Worm (Caenorhabditis elegans) whole organism, young adult: ENCODE results near the gene F56B6.6.

Experiments
- B0035.1 ChIP-seq: sonication (generic microtip); optimal IDR thresholded peaks from 2 replicates; lab custom pipeline; 2016; ENCODE audit warnings: missing genetic modification characterization, mild to moderate bottlenecking, missing compliant biosample characterization, missing genotype, missing genetic modification reagents
- C06A6.2 ChIP-seq: fragments of 200-800 bp; sonication (Bioruptor generic); conservative IDR thresholded peaks from 2 replicates; pipeline ENCODE4 v1.3.6; 2022; ENCODE audit warnings: missing genetic modification characterization, missing compliant biosample characterization
- D2030.7 ChIP-seq: fragments of 200-800 bp; sonication (Bioruptor generic); IDR thresholded peaks from 2 replicates; pipeline ENCODE4 v1.3.6; 2022; ENCODE audit warnings: missing genetic modification reagents, missing genetic modification characterization, missing compliant biosample characterization
- F33H1.4 ChIP-seq: fragments of 200-800 bp; sonication (Bioruptor generic); IDR thresholded peaks from 2 replicates; pipeline ENCODE4 v1.3.6; 2022; ENCODE audit warnings: missing genetic modification reagents, missing genetic modification characterization, missing compliant biosample characterization
- F37B4.10 ChIP-seq: fragments of 200-800 bp; sonication (Bioruptor generic); IDR thresholded peaks from 2 replicates; pipeline ENCODE4 v1.3.6; 2022; ENCODE audit warnings: missing genetic modification characterization, missing compliant biosample characterization
- F49E8.2 ChIP-seq: sonication (generic microtip); optimal IDR thresholded peaks from 3 replicates; lab custom pipeline; 2017; ENCODE audit warnings: missing genetic modification characterization, mild to moderate bottlenecking, missing compliant biosample characterization, antibody characterized with exemption, moderate library complexity; ENCODE audit not compliant: insufficient read depth
- K11D2.4 ChIP-seq: fragments of 200-800 bp; sonication (Bioruptor generic); IDR thresholded peaks from 2 replicates; pipeline ENCODE4 v1.3.6; 2022; ENCODE audit warnings: missing genetic modification reagents, missing genetic modification characterization, missing compliant biosample characterization
- ZK185.1 ChIP-seq: sonication (generic microtip); optimal IDR thresholded peaks from 2 replicates; lab custom pipeline; 2016; ENCODE audit warnings: mild to moderate bottlenecking, missing genetic modification characterization, missing compliant biosample characterization; ENCODE audit not compliant: poor library complexity, severe bottlenecking
- aptf-2 ChIP-seq: fragments of 200-800 bp; sonication (Bioruptor generic); conservative IDR thresholded peaks from 2 replicates; pipeline ENCODE4 v1.3.6; 2022; ENCODE audit warnings: missing genetic modification reagents, missing genetic modification characterization, missing compliant biosample characterization
- atf-7 ChIP-seq: sonication (generic microtip); optimal IDR thresholded peaks from 2 replicates; lab custom pipeline; 2017; ENCODE audit warnings: mild to moderate bottlenecking, missing genetic modification characterization, missing compliant biosample characterization
- bed-1 ChIP-seq: fragments of 200-800 bp; sonication (Bioruptor generic); IDR thresholded peaks from 2 replicates; pipeline ENCODE4 v1.3.6; 2022; ENCODE audit warnings: missing genetic modification reagents, missing genetic modification characterization, missing compliant biosample characterization
- bed-2 ChIP-seq: fragments of 200-800 bp; sonication (Bioruptor generic); IDR thresholded peaks from 2 replicates; pipeline ENCODE4 v1.3.6; 2022; ENCODE audit warnings: missing genetic modification reagents, missing genetic modification characterization, missing compliant biosample characterization
- die-1 ChIP-seq: sonication (generic microtip); optimal IDR thresholded peaks from 2 replicates; lab custom pipeline; 2016; ENCODE audit warnings: missing genotype, mild to moderate bottlenecking, missing genetic modification characterization, missing compliant biosample characterization
- hmg-1.2 ChIP-seq: fragments of 200-800 bp; sonication (Bioruptor generic); IDR thresholded peaks from 2 replicates; pipeline ENCODE4 v1.3.6; 2022; ENCODE audit warnings: missing genetic modification reagents, missing genetic modification characterization, missing compliant biosample characterization
- hmg-20 ChIP-seq: fragments of 200-800 bp; sonication (Bioruptor generic); IDR thresholded peaks from 2 replicates; pipeline ENCODE4 v1.3.6; 2022; ENCODE audit warnings: missing genetic modification reagents, missing genetic modification characterization, missing compliant biosample characterization
- let-526 ChIP-seq: fragments of 200-800 bp; sonication (Bioruptor generic); IDR thresholded peaks from 2 replicates; pipeline ENCODE4 v1.3.6; 2022; ENCODE audit warnings: missing genetic modification reagents, missing genetic modification characterization, missing compliant biosample characterization
- let-607 ChIP-seq, 2 experiments: fragments of 200-800 bp in 1 of 2; sonication (Bioruptor generic) in 1 of 2; sonication (generic microtip) in 1 of 2; optimal IDR thresholded peaks; 2 replicates each; lab custom pipeline; 2016 to 2018; ENCODE audit warnings: mild to moderate bottlenecking in 2 of 2, missing compliant biosample characterization in 2 of 2, missing genetic modification characterization in 2 of 2, moderate library complexity in 2 of 2, missing genotype in 1 of 2
- lin-26 ChIP-seq: fragments of 200-800 bp; sonication (Bioruptor generic); IDR thresholded peaks from 2 replicates; pipeline ENCODE4 v1.3.6; 2022; ENCODE audit warnings: missing genetic modification reagents, missing genetic modification characterization, missing compliant biosample characterization
- lin-40 ChIP-seq: sonication (generic microtip); optimal IDR thresholded peaks from 2 replicates; lab custom pipeline; 2016; ENCODE audit warnings: missing genetic modification characterization, mild to moderate bottlenecking, missing compliant biosample characterization, missing genotype, missing genetic modification reagents
- lsy-27 ChIP-seq: sonication (generic microtip); optimal IDR thresholded peaks from 2 replicates; lab custom pipeline; 2017; ENCODE audit warnings: missing genetic modification characterization, mild to moderate bottlenecking, missing compliant biosample characterization, antibody characterized with exemption, missing genotype, borderline replicate concordance; ENCODE audit not compliant: insufficient read depth
- madf-8 ChIP-seq: fragments of 200-800 bp; sonication (Bioruptor generic); conservative IDR thresholded peaks from 2 replicates; pipeline ENCODE4 v1.3.6; 2022; ENCODE audit warnings: missing genetic modification reagents, missing genetic modification characterization, missing compliant biosample characterization
- mxl-1 ChIP-seq: sonication (generic microtip); optimal IDR thresholded peaks from 2 replicates; lab custom pipeline; 2016; ENCODE audit warnings: missing genetic modification characterization, missing compliant biosample characterization
- nfya-1 ChIP-seq: sonication (generic microtip); optimal IDR thresholded peaks from 2 replicates; lab custom pipeline; 2017; ENCODE audit warnings: antibody characterized with exemption, missing compliant biosample characterization, missing genetic modification characterization, borderline replicate concordance; ENCODE audit not compliant: insufficient read depth
- nfya-2 ChIP-seq: fragments of 200-800 bp; sonication (Bioruptor generic); IDR thresholded peaks from 2 replicates; pipeline ENCODE4 v1.3.6; 2022; ENCODE audit warnings: missing genetic modification reagents, missing genetic modification characterization, missing compliant biosample characterization
- nhr-179 ChIP-seq: sonication (generic microtip); optimal IDR thresholded peaks from 2 replicates; lab custom pipeline; 2016; ENCODE audit warnings: mild to moderate bottlenecking, missing genetic modification characterization, missing compliant biosample characterization
- nhr-27 ChIP-seq: fragments of 200-800 bp; sonication (Bioruptor generic); optimal IDR thresholded peaks from 2 replicates; lab custom pipeline; 2018; ENCODE audit warnings: mild to moderate bottlenecking, missing genetic modification characterization, moderate library complexity, missing compliant biosample characterization
- nhr-80 ChIP-seq: sonication (generic microtip); optimal IDR thresholded peaks from 2 replicates; lab custom pipeline; 2016; ENCODE audit warnings: missing genetic modification characterization, missing compliant biosample characterization
- nhr-90 ChIP-seq: sonication (generic microtip); optimal IDR thresholded peaks from 2 replicates; lab custom pipeline; 2016; ENCODE audit warnings: missing genotype, mild to moderate bottlenecking, missing genetic modification characterization, missing compliant biosample characterization
- rcor-1 ChIP-seq: fragments of 200-800 bp; sonication (Bioruptor generic); IDR thresholded peaks from 2 replicates; pipeline ENCODE4 v1.3.6; 2022; ENCODE audit warnings: missing genetic modification reagents, missing genetic modification characterization, missing compliant biosample characterization
- repo-1 ChIP-seq: sonication (generic microtip); optimal IDR thresholded peaks from 2 replicates; lab custom pipeline; 2017; ENCODE audit warnings: mild to moderate bottlenecking, missing genetic modification characterization, missing compliant biosample characterization
- sdz-38 ChIP-seq: sonication (generic microtip); optimal IDR thresholded peaks from 2 replicates; lab custom pipeline; 2016; ENCODE audit warnings: missing genotype, missing genetic modification characterization, missing compliant biosample characterization
- sea-2 ChIP-seq: fragments of 200-800 bp; sonication (Bioruptor generic); IDR thresholded peaks from 2 replicates; pipeline ENCODE4 v1.3.6; 2022; ENCODE audit warnings: missing genetic modification characterization, missing compliant biosample characterization
- snpc-3.4 ChIP-seq: sonication (generic microtip); optimal IDR thresholded peaks from 2 replicates; lab custom pipeline; 2017; ENCODE audit warnings: missing genetic modification characterization, mild to moderate bottlenecking, missing compliant biosample characterization, antibody characterized with exemption, moderate library complexity, missing genotype, missing genetic modification reagents
- zim-3 ChIP-seq: sonication (generic microtip); optimal IDR thresholded peaks from 2 replicates; lab custom pipeline; 2017; ENCODE audit warnings: mild to moderate bottlenecking, missing genetic modification characterization, moderate library complexity, missing compliant biosample characterization
- ztf-18 ChIP-seq: sonication (generic microtip); optimal IDR thresholded peaks from 2 replicates; lab custom pipeline; 2016; ENCODE audit warnings: missing genotype, mild to moderate bottlenecking, missing genetic modification characterization, missing compliant biosample characterization
- ztf-26 ChIP-seq: sonication (generic microtip); optimal IDR thresholded peaks from 2 replicates; lab custom pipeline; 2017; ENCODE audit warnings: missing genetic modification characterization, missing compliant biosample characterization
- ztf-6 ChIP-seq: fragments of 200-800 bp; sonication (Bioruptor generic); IDR thresholded peaks from 2 replicates; pipeline ENCODE4 v1.3.6; 2022; ENCODE audit warnings: missing genetic modification reagents, missing genetic modification characterization, missing compliant biosample characterization

F56B6.6 gene

ce11 chrX:3532919-3533318 is at the start of gene F56B6.6:
F56B6.6 (minus strand) TSS chrX:3533019.
- TF ChIP-seq zim-3 (tag; lab: Kevin White, UChicago) (no peak), aptf-2 (GFP tag; lab: Robert Waterston, UW) (no peak), ztf-6 (GFP tag; lab: Robert Waterston, UW) (no peak), D2030.7 (GFP tag; lab: Robert Waterston, UW) (no peak)

DNA sequence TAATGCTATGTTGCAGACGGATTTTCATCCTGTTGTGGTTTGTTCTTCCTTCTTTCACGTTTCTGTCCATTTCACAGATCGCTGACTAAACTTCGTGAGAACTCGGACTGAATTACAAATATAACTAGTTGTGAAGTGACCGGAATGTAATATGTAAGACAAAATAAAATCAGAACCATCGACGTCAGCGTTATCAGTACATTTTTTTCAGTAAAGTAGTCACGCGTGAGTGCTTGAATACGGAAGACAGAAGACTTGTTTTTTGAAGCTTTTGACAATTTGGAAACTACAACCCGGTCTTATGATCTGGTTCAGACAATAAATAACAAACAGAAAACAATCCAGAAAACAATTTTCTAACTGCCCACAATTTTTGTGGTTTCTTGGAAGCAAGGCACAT is 49.0 kb upstream of the F56B6.6 start:
- TF ChIP-seq rcor-1 (GFP tag; lab: Robert Waterston, UW) (no peak), madf-8 (no peak), aptf-2 (GFP tag; lab: Robert Waterston, UW) (no peak), lsy-27 (tag; lab: Kevin White, UChicago) (no peak), let-526 (GFP tag; lab: Robert Waterston, UW) (no peak), lin-26 (GFP tag; lab: Robert Waterston, UW) (no peak), F33H1.4 (no peak), ztf-6 (GFP tag; lab: Robert Waterston, UW) (no peak), hmg-1.2 (GFP tag; lab: Robert Waterston, UW) (no peak), sdz-38 (tag; lab: Kevin White, UChicago) (no peak), K11D2.4 (GFP tag; lab: Robert Waterston, UW) (no peak), nhr-90 (tag; lab: Kevin White, UChicago) (no peak), mxl-1 (tag; lab: Kevin White, UChicago) (no peak), ztf-18 (tag; lab: Kevin White, UChicago) (no peak), sea-2 (GFP tag; lab: Robert Waterston, UW) (no peak), snpc-3.4 (tag; lab: Kevin White, UChicago) (no peak), zim-3 (tag; lab: Kevin White, UChicago) (no peak), nhr-179 (tag; lab: Kevin White, UChicago) (no peak), bed-2 (GFP tag; lab: Robert Waterston, UW) (no peak)

ce11 chrX:3576239-3576638 is 43.4 kb upstream of the F56B6.6 start, which contains the start of gene ckc-1:
ckc-1 (plus strand) TSS chrX:3576606.
- TF ChIP-seq nhr-80 (tag; lab: Kevin White, UChicago), result peak; percentile 93
- 0 out of 2 replicates have a peak, but pooled peaks have one; percentile 18 for TF ChIP-seq hmg-1.2 (GFP tag; lab: Robert Waterston, UW)
- TF ChIP-seq let-607 (tag; optimal IDR thresholded peaks at IDR 0.05; lab: Kevin White, UChicago), result peak in 1 of 2 experiments; percentile 11
- TF ChIP-seq hmg-20 (GFP tag; lab: Robert Waterston, UW), result no peak

- no peak for TF ChIP-seq ztf-26 (tag; lab: Kevin White, UChicago)
- no peak for TF ChIP-seq nhr-27
- TF ChIP-seq atf-7 (tag; lab: Kevin White, UChicago), result no peak
- TF ChIP-seq ZK185.1, result no peak
- TF ChIP-seq C06A6.2 (GFP tag; lab: Robert Waterston, UW), result no peak
- TF ChIP-seq nfya-1 (tag; lab: Kevin White, UChicago), result no peak
- TF ChIP-seq F37B4.10 (GFP tag; lab: Robert Waterston, UW), result no peak
- no peak for TF ChIP-seq repo-1 (tag; lab: Kevin White, UChicago)
- TF ChIP-seq F33H1.4, result no peak
- TF ChIP-seq F49E8.2 (tag; lab: Kevin White, UChicago), result no peak
- no peak for TF ChIP-seq B0035.1 (tag; lab: Kevin White, UChicago)
- TF ChIP-seq nfya-2 (GFP tag; lab: Robert Waterston, UW), result no peak
- TF ChIP-seq die-1 (tag; lab: Kevin White, UChicago), result no peak
- TF ChIP-seq bed-1 (GFP tag; lab: Robert Waterston, UW), result no peak
- no peak for TF ChIP-seq lin-40
Measured at ce11 chrX:3573482-3573881, 40.7 kb upstream of the F56B6.6 start, which contains the start of gene T27A10.5. T27A10.5 (minus strand) TSS chrX:3573582.
